Worm (Caenorhabditis elegans): ENCODE measurements around the gene Y39A1A.2.
A peak's percentile ranks its signal among the peaks of the same experiment; 100 is the strongest.

Y39A1A.2 gene

ce11 chrIII:10621208-10621607 is 17.8 kb upstream of the Y39A1A.2 start, which contains the start of the genes lron-10 and hpr-9 (continued):
- TF ChIP-seq spr-3 (GFP tag; optimal IDR thresholded peaks at IDR 0.05), result no peak
- TF ChIP-seq lin-13 (GFP tag; optimal IDR thresholded peaks at IDR 0.05), result no peak
- no peak for TF ChIP-seq zag-1 (tag; optimal IDR thresholded peaks at IDR 0.05)
- TF ChIP-seq egl-43 (GFP tag; IDR thresholded peaks at IDR 0.05), result no peak
- TF ChIP-seq lin-15B (tag; optimal IDR thresholded peaks at IDR 0.05), result no peak
- TF ChIP-seq F26F4.8 (GFP tag; conservative IDR thresholded peaks at IDR 0.05), result no peak
- TF ChIP-seq nhr-25 (tag; optimal IDR thresholded peaks at IDR 0.05; ENCODE audit: borderline replicate concordance, insufficient read depth), result no peak
- TF ChIP-seq set-16 (GFP tag; IDR thresholded peaks at IDR 0.05), result no peak
- peak; percentile 83; the same call in 1 of the 2 replicates for TF ChIP-seq madf-9 (GFP tag; conservative IDR thresholded peaks at IDR 0.05)
- peak in 1 of 2 experiments; percentile 90 for TF ChIP-seq lsy-2 (tag; optimal IDR thresholded peaks at IDR 0.05)
- peak; percentile 18 for TF ChIP-seq nhr-6 (tag; optimal IDR thresholded peaks at IDR 0.05)
- no peak for TF ChIP-seq nhr-41 (GFP tag; IDR thresholded peaks at IDR 0.05)
- peak; percentile 64; the same call in 1 of the 2 replicates for TF ChIP-seq mdt-29 (GFP tag; IDR thresholded peaks at IDR 0.05)
- no peak for TF ChIP-seq snpc-1.2 (GFP tag; IDR thresholded peaks at IDR 0.05)
- peak; percentile 2 for TF ChIP-seq nhr-111 (GFP tag; optimal IDR thresholded peaks at IDR 0.05)
- TF ChIP-seq ceh-44 (GFP tag; IDR thresholded peaks at IDR 0.05), result peak; percentile 25; the same call in 1 of the 2 replicates
- TF ChIP-seq F49E8.2 (tag; optimal IDR thresholded peaks at IDR 0.05; ENCODE audit: borderline replicate concordance), result peak; percentile 57
- no peak for TF ChIP-seq gei-8 (GFP tag; optimal IDR thresholded peaks at IDR 0.05)
- no peak for TF ChIP-seq zfp-2 (tag; optimal IDR thresholded peaks at IDR 0.05)
- TF ChIP-seq lir-3 (tag; optimal IDR thresholded peaks at IDR 0.05), result no peak
- no peak for TF ChIP-seq ceh-28 (tag; optimal IDR thresholded peaks at IDR 0.05)
- no peak for TF ChIP-seq ceh-32 (tag; optimal IDR thresholded peaks at IDR 0.05; ENCODE audit: poor library complexity)
- peak; percentile 91 for TF ChIP-seq dmd-9 (GFP tag; IDR thresholded peaks at IDR 0.05)
- no peak for TF ChIP-seq Y75B8A.6 (GFP tag; IDR thresholded peaks at IDR 0.05)
- TF ChIP-seq dpl-1 (GFP tag; optimal IDR thresholded peaks at IDR 0.05), result peak; percentile 77
- peak; percentile 75 for TF ChIP-seq mep-1 (tag; optimal IDR thresholded peaks at IDR 0.05)
- TF ChIP-seq ceh-82 (tag; optimal IDR thresholded peaks at IDR 0.05), result no peak
- TF ChIP-seq php-3 (GFP tag; IDR thresholded peaks at IDR 0.05), result 0 out of 2 replicates have a peak, but pooled peaks have one; percentile 30
- no peak for TF ChIP-seq Y105C5A.15 (GFP tag; IDR thresholded peaks at IDR 0.05)
- no peak for TF ChIP-seq jun-1 (tag; optimal IDR thresholded peaks at IDR 0.05)
- TF ChIP-seq saeg-2 (GFP tag; IDR thresholded peaks at IDR 0.05), result no peak
- TF ChIP-seq unc-62 (GFP tag; optimal IDR thresholded peaks at IDR 0.05 in 1 of 2), result peak in 1 of 2 experiments; percentile 97
- peak; percentile 26 for TF ChIP-seq unc-62 (tag; optimal IDR thresholded peaks at IDR 0.05)
- TF ChIP-seq lim-7 (GFP tag; IDR thresholded peaks at IDR 0.05), result no peak
- peak; percentile 29 for TF ChIP-seq sdz-12 (GFP tag; optimal IDR thresholded peaks at IDR 0.05)
- TF ChIP-seq nhr-10 (tag; optimal IDR thresholded peaks at IDR 0.05), result no peak
- TF ChIP-seq spr-1 (tag; optimal IDR thresholded peaks at IDR 0.05), result peak; percentile 52
- TF ChIP-seq dmd-6 (GFP tag; IDR thresholded peaks at IDR 0.05), result peak; percentile 80
- peak; percentile 20 for TF ChIP-seq ztf-7 (tag; optimal IDR thresholded peaks at IDR 0.05)
- no peak for TF ChIP-seq nhr-11 (tag; optimal IDR thresholded peaks at IDR 0.05)
- no peak for TF ChIP-seq mxl-2 (GFP tag; conservative IDR thresholded peaks at IDR 0.05)
- TF ChIP-seq hlh-30 (tag; optimal IDR thresholded peaks at IDR 0.05; ENCODE audit: insufficient read depth), result peak; percentile 92
- peak; percentile 99 for TF ChIP-seq mes-2 (tag; optimal IDR thresholded peaks at IDR 0.05; ENCODE audit: poor library complexity, severe bottlenecking)
- peak; percentile 19; the same call in 1 of the 2 replicates for TF ChIP-seq D1046.2 (GFP tag; IDR thresholded peaks at IDR 0.05)
- TF ChIP-seq nhr-28 (tag; optimal IDR thresholded peaks at IDR 0.05), result peak; percentile 68
- TF ChIP-seq lin-38 (GFP tag; IDR thresholded peaks at IDR 0.05), result peak; percentile 76
- TF ChIP-seq unc-130 (GFP tag; optimal IDR thresholded peaks at IDR 0.05), result peak; percentile 93
- no peak for TF ChIP-seq ces-1 (GFP tag; optimal IDR thresholded peaks at IDR 0.05)
- TF ChIP-seq tag-97 (GFP tag; IDR thresholded peaks at IDR 0.05), result no peak
- peak; percentile 86 for TF ChIP-seq aha-1 (tag)
- TF ChIP-seq rbr-2 (tag; optimal IDR thresholded peaks at IDR 0.05), result peak; percentile 61
